Worm (Caenorhabditis elegans) whole organism, young adult: ENCODE measurements around the gene Y48A5A.1.

ENCODE experiments used
- B0336.3 ChIP-seq: fragments of 200-800 bp; sonication (Bioruptor generic); IDR thresholded peaks from 2 replicates; pipeline ENCODE4 v1.3.6; 2022; ENCODE audit warnings: missing genetic modification characterization, missing compliant biosample characterization
- D2030.7 ChIP-seq: fragments of 200-800 bp; sonication (Bioruptor generic); IDR thresholded peaks from 2 replicates; pipeline ENCODE4 v1.3.6; 2022; ENCODE audit warnings: missing genetic modification reagents, missing genetic modification characterization, missing compliant biosample characterization
- F22D6.2 ChIP-seq: sonication (generic microtip); optimal IDR thresholded peaks from 2 replicates; lab custom pipeline; 2016; ENCODE audit warnings: mild to moderate bottlenecking, missing genetic modification characterization, missing compliant biosample characterization
- F23B12.7 ChIP-seq: sonication (generic microtip); optimal IDR thresholded peaks from 2 replicates; lab custom pipeline; 2017; ENCODE audit warnings: missing genetic modification characterization, mild to moderate bottlenecking, missing compliant biosample characterization, antibody characterized with exemption, moderate library complexity; ENCODE audit not compliant: insufficient read depth
- F33H1.4 ChIP-seq: fragments of 200-800 bp; sonication (Bioruptor generic); IDR thresholded peaks from 2 replicates; pipeline ENCODE4 v1.3.6; 2022; ENCODE audit warnings: missing genetic modification reagents, missing genetic modification characterization, missing compliant biosample characterization
- F39B2.1 ChIP-seq: fragments of 200-800 bp; sonication (Bioruptor generic); IDR thresholded peaks from 2 replicates; pipeline ENCODE4 v1.3.6; 2022; ENCODE audit warnings: missing genetic modification reagents, missing genetic modification characterization, missing compliant biosample characterization
- F55B11.4 ChIP-seq: sonication (generic microtip); optimal IDR thresholded peaks from 2 replicates; lab custom pipeline; 2016; ENCODE audit warnings: missing compliant biosample characterization, missing genetic modification characterization, borderline replicate concordance; ENCODE audit not compliant: insufficient read depth
- K12H6.12 ChIP-seq: fragments of 200-800 bp; sonication (Bioruptor generic); optimal IDR thresholded peaks from 2 replicates; lab custom pipeline; 2018; ENCODE audit warnings: mild to moderate bottlenecking, missing genetic modification characterization, missing compliant biosample characterization
- T26A5.8 ChIP-seq: sonication (generic microtip); optimal IDR thresholded peaks from 2 replicates; lab custom pipeline; 2016; ENCODE audit warnings: missing genetic modification characterization, missing compliant biosample characterization
- Y53F4B.3 ChIP-seq: fragments of 200-800 bp; sonication (Bioruptor generic); IDR thresholded peaks from 2 replicates; pipeline ENCODE4 v1.3.6; 2022; ENCODE audit warnings: missing genetic modification reagents, missing genetic modification characterization, missing compliant biosample characterization
- Y56A3A.18 ChIP-seq: fragments of 200-800 bp; sonication (Bioruptor generic); IDR thresholded peaks from 2 replicates; pipeline ENCODE4 v1.3.6; 2022; ENCODE audit warnings: missing genetic modification reagents, missing genetic modification characterization, missing compliant biosample characterization
- Y67H2A.10 ChIP-seq: fragments of 200-800 bp; sonication (Bioruptor generic); conservative IDR thresholded peaks from 2 replicates; pipeline ENCODE4 v1.3.6; 2022; ENCODE audit warnings: missing genetic modification reagents, missing genetic modification characterization, missing compliant biosample characterization
- akir-1 ChIP-seq: fragments of 200-800 bp; sonication (Bioruptor generic); optimal IDR thresholded peaks from 2 replicates; lab custom pipeline; 2018; ENCODE audit warnings: mild to moderate bottlenecking, missing genetic modification characterization, moderate library complexity, missing compliant biosample characterization
- ccch-3 ChIP-seq: fragments of 200-800 bp; sonication (Bioruptor generic); optimal IDR thresholded peaks from 2 replicates; lab custom pipeline; 2018; ENCODE audit warnings: mild to moderate bottlenecking, missing genetic modification characterization, missing compliant biosample characterization
- cebp-1 ChIP-seq, 2 experiments: fragments of 200-800 bp in 1 of 2; sonication (Bioruptor generic) in 1 of 2; sonication (generic microtip) in 1 of 2; IDR thresholded peaks in 1 of 2; optimal IDR thresholded peaks in 1 of 2; 2 replicates each; pipeline versions ENCODE4 v1.3.6 to Lab custom; 2017 to 2022; ENCODE audit warnings: missing compliant biosample characterization in 2 of 2, missing genetic modification characterization in 2 of 2, mild to moderate bottlenecking in 1 of 2, missing genetic modification reagents in 1 of 2, moderate library complexity in 1 of 2
- ceh-27 ChIP-seq: fragments of 200-800 bp; sonication (Bioruptor generic); optimal IDR thresholded peaks from 2 replicates; lab custom pipeline; 2018; ENCODE audit warnings: mild to moderate bottlenecking, missing genetic modification characterization, moderate library complexity, missing compliant biosample characterization
- ceh-40 ChIP-seq: fragments of 200-800 bp; sonication (Bioruptor generic); IDR thresholded peaks from 2 replicates; pipeline ENCODE4 v1.3.6; 2022; ENCODE audit warnings: missing genetic modification characterization, missing compliant biosample characterization
- ceh-58 ChIP-seq: fragments of 200-800 bp; sonication (Bioruptor generic); IDR thresholded peaks from 2 replicates; pipeline ENCODE4 v1.3.6; 2022; ENCODE audit warnings: missing genetic modification characterization, missing compliant biosample characterization
- chd-7 ChIP-seq: sonication (generic microtip); optimal IDR thresholded peaks from 2 replicates; lab custom pipeline; 2016; ENCODE audit warnings: mild to moderate bottlenecking, missing genetic modification characterization, moderate library complexity, missing compliant biosample characterization
- dpff-1 ChIP-seq: sonication (generic microtip); optimal IDR thresholded peaks from 2 replicates; lab custom pipeline; 2017; ENCODE audit warnings: mild to moderate bottlenecking, missing genetic modification characterization, missing compliant biosample characterization
- egl-44 ChIP-seq: fragments of 200-800 bp; sonication (Bioruptor generic); IDR thresholded peaks from 2 replicates; pipeline ENCODE4 v1.3.6; 2022; ENCODE audit warnings: missing genetic modification reagents, missing genetic modification characterization, missing compliant biosample characterization
- lin-54 ChIP-seq: fragments of 200-800 bp; sonication (Bioruptor generic); optimal IDR thresholded peaks from 2 replicates; lab custom pipeline; 2018; ENCODE audit warnings: mild to moderate bottlenecking, missing genetic modification characterization, missing compliant biosample characterization
- lir-1 ChIP-seq: fragments of 200-800 bp; sonication (Bioruptor generic); conservative IDR thresholded peaks from 2 replicates; pipeline ENCODE4 v1.3.6; 2022; ENCODE audit warnings: missing genetic modification reagents, missing genetic modification characterization, missing compliant biosample characterization
- lsy-27 ChIP-seq: sonication (generic microtip); optimal IDR thresholded peaks from 2 replicates; lab custom pipeline; 2017; ENCODE audit warnings: missing genetic modification characterization, mild to moderate bottlenecking, missing compliant biosample characterization, antibody characterized with exemption, missing genotype, borderline replicate concordance; ENCODE audit not compliant: insufficient read depth
- mcd-1 ChIP-seq: fragments of 200-800 bp; sonication (Bioruptor generic); IDR thresholded peaks from 2 replicates; pipeline ENCODE4 v1.3.6; 2022; ENCODE audit warnings: missing genetic modification reagents, missing genetic modification characterization, missing compliant biosample characterization
- mel-28 ChIP-seq: sonication (generic microtip); optimal IDR thresholded peaks from 2 replicates; lab custom pipeline; 2016; ENCODE audit warnings: borderline replicate concordance, mild to moderate bottlenecking, missing genetic modification characterization, missing compliant biosample characterization
- mxl-1 ChIP-seq: sonication (generic microtip); optimal IDR thresholded peaks from 2 replicates; lab custom pipeline; 2016; ENCODE audit warnings: missing genetic modification characterization, missing compliant biosample characterization
- nfya-2 ChIP-seq: fragments of 200-800 bp; sonication (Bioruptor generic); IDR thresholded peaks from 2 replicates; pipeline ENCODE4 v1.3.6; 2022; ENCODE audit warnings: missing genetic modification reagents, missing genetic modification characterization, missing compliant biosample characterization
- nhr-27 ChIP-seq: fragments of 200-800 bp; sonication (Bioruptor generic); optimal IDR thresholded peaks from 2 replicates; lab custom pipeline; 2018; ENCODE audit warnings: mild to moderate bottlenecking, missing genetic modification characterization, moderate library complexity, missing compliant biosample characterization
- nhr-80 ChIP-seq: sonication (generic microtip); optimal IDR thresholded peaks from 2 replicates; lab custom pipeline; 2016; ENCODE audit warnings: missing genetic modification characterization, missing compliant biosample characterization
- nhr-90 ChIP-seq: sonication (generic microtip); optimal IDR thresholded peaks from 2 replicates; lab custom pipeline; 2016; ENCODE audit warnings: missing genotype, mild to moderate bottlenecking, missing genetic modification characterization, missing compliant biosample characterization
- pha-4 ChIP-seq: fragments of 150-350 bp; sonication (generic microtip); optimal IDR thresholded peaks from 2 replicates; lab custom pipeline; 2014; ENCODE audit warnings: missing biosample characterization, missing genetic modification reagents, missing genetic modification characterization
- sdz-38 ChIP-seq: sonication (generic microtip); optimal IDR thresholded peaks from 2 replicates; lab custom pipeline; 2016; ENCODE audit warnings: missing genotype, missing genetic modification characterization, missing compliant biosample characterization
- sea-2 ChIP-seq: fragments of 200-800 bp; sonication (Bioruptor generic); IDR thresholded peaks from 2 replicates; pipeline ENCODE4 v1.3.6; 2022; ENCODE audit warnings: missing genetic modification characterization, missing compliant biosample characterization
- sptf-2 ChIP-seq: fragments of 200-800 bp; sonication (Bioruptor generic); optimal IDR thresholded peaks from 2 replicates; lab custom pipeline; 2018; ENCODE audit warnings: mild to moderate bottlenecking, missing genetic modification characterization, missing compliant biosample characterization
- tlf-1 ChIP-seq: fragments of 200-800 bp; sonication (Bioruptor generic); optimal IDR thresholded peaks from 2 replicates; lab custom pipeline; 2018; ENCODE audit warnings: mild to moderate bottlenecking, missing genetic modification characterization, missing compliant biosample characterization
- ztf-18 ChIP-seq: sonication (generic microtip); optimal IDR thresholded peaks from 2 replicates; lab custom pipeline; 2016; ENCODE audit warnings: missing genotype, mild to moderate bottlenecking, missing genetic modification characterization, missing compliant biosample characterization
- ztf-28 ChIP-seq: fragments of 200-800 bp; sonication (Bioruptor generic); IDR thresholded peaks from 2 replicates; pipeline ENCODE4 v1.3.6; 2022; ENCODE audit warnings: missing genetic modification reagents, missing genetic modification characterization, missing compliant biosample characterization

The Y48A5A.1 gene

DNA sequence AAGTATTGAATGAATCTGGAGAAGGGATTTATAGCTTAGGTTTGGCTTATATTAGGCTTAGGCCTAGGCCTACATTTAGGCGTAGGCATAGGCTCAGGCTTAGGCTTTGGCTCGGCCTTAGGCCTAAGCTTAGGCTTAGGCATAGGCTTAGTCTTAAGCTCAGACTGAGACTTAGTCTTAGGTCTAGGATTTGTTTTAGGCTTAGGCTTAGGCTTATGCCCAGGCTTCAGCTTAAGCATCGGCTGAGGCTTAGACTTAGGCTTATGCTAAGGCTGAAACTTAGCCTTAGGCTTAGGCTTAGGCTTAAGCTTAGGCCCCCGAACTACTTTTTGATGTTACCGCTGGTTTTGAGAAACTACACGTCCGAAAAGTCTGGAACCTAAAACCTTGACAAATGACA lies 44.8 kb upstream of the Y48A5A.1 start:
- TF ChIP-seq nfya-2 (GFP tag; lab: Robert Waterston, UW): no peak
- TF ChIP-seq T26A5.8 (tag; lab: Kevin White, UChicago): no peak
- no peak for TF ChIP-seq egl-44 (GFP tag; lab: Robert Waterston, UW)
- TF ChIP-seq Y67H2A.10 (GFP tag; lab: Robert Waterston, UW): no peak
- no peak for TF ChIP-seq B0336.3 (GFP tag; lab: Robert Waterston, UW)
- no peak for TF ChIP-seq F55B11.4 (tag; lab: Kevin White, UChicago)
- no peak for TF ChIP-seq lir-1 (GFP tag; lab: Robert Waterston, UW)
- TF ChIP-seq ztf-28 (GFP tag; lab: Robert Waterston, UW): no peak
- TF ChIP-seq lin-54 (GFP tag; lab: Kevin White, UChicago): no peak
- no peak for TF ChIP-seq F39B2.1 (GFP tag; lab: Robert Waterston, UW)
- TF ChIP-seq F33H1.4 (GFP tag; lab: Robert Waterston, UW): no peak

DNA sequence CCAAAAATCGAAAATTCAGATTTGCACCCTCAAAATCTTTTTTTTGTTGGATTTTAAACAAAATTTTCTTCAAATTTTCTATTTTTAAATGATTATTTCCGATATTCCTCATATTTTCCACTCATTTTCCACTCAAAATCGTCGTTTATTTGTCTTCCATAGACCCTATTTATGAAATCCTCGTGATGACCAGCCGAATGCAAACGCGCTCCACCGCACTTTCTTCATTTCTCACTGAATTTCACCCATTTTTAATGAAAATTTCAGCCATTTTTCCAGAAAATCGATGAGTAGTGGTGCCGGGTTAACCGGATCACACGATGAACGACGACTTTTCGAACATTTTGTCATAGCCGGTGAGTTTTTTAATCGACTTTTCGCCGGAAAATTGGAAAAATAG lies 41.6 kb upstream of the Y48A5A.1 start, which contains the start of gene denn-4:
Gene denn-4 (plus strand): TSS at position 280 of the 400 bp plus-strand sequence.
- TF ChIP-seq ztf-18 (tag; lab: Kevin White, UChicago) (no peak), cebp-1 (GFP tag; IDR thresholded peaks at IDR 0.05; lab: Robert Waterston, UW) (no peak), cebp-1 (tag; optimal IDR thresholded peaks at IDR 0.05; lab: Kevin White, UChicago) (peak; percentile 21), K12H6.12 (no peak), ccch-3 (GFP tag; lab: Kevin White, UChicago) (no peak), nhr-80 (tag; lab: Kevin White, UChicago) (no peak), F23B12.7 (tag; lab: Kevin White, UChicago) (peak; percentile 1), nhr-90 (no peak), mel-28 (tag; lab: Kevin White, UChicago) (no peak), akir-1 (GFP tag; lab: Kevin White, UChicago) (no peak), Y56A3A.18 (no peak), mcd-1 (GFP tag; lab: Robert Waterston, UW) (peak; percentile 89), sdz-38 (no peak), ceh-58 (GFP tag; lab: Robert Waterston, UW) (no peak)

DNA sequence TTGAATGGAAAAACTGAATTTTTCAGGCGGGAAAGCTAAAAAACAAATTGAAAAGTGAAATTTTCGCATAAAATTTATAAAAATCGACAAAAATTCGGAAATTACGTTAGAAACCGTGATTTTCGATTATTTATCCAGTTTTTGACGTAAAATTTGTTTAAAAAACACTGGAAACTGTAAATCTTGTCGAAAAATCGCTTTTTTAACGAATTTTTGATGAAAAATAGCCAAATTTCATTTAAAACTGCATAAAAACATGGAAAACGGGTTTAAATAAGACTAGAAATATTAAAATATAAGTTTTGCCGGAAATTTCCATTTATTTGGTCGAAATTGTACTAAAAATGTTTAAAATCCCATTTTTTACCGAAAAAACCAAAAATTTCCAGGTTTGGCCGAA lies 41.1 kb upstream of the Y48A5A.1 start:
- TF ChIP-seq dpff-1 (no peak), nhr-27 (tag; lab: Kevin White, UChicago) (no peak)
- TF ChIP-seq, all 124 proteins: peak for 0

DNA sequence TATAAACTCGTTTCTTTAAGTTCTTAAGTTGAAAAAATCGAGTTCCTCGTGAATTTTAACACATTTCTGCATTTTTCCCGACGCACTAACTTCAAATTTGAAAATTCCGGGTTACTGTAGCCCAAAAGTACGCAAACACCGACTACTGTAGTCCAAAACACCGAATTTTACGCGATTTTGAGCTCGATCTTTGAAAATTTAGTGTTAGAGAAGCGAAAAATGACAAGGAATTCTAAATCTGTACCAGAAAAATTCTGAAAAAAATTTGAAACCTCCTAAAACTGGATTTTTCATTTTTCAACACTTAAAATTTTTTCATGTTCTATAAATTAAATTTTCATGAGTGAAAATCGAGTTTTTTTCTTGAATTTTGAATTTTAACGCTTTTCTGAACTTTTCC lies 20.1 kb upstream of the Y48A5A.1 start:
- TF ChIP-seq F22D6.2 (tag; lab: Kevin White, UChicago) (no peak), pha-4 (tag; lab: Kevin White, UChicago) (no peak)

DNA sequence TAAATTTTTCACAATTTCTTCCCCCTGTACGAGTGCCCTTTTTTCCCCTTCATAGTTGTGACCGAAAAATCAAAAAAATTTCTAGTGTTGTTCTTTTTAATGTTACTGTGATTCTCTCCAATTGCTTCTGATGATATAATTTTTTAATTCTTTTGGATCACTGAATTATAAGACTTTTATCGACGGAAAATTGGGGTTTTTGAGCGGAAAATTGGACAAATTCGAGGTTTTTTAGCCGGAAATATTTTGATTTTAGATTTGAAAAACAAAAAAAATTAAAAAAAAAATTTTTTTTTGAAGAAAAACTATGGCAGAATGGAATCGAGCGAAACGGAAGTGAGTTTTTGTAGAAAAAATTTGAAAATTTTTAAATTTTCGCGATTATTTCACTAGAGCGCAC lies 17.4 kb upstream of the Y48A5A.1 start, which contains the start of gene tsen-54:
Gene tsen-54 (plus strand): TSS at position 301 of the 400 bp plus-strand sequence.
- TF ChIP-seq lsy-27 (tag; lab: Kevin White, UChicago) (no peak), tlf-1 (no peak), D2030.7 (GFP tag; lab: Robert Waterston, UW) (no peak), ceh-58 (GFP tag; lab: Robert Waterston, UW) (no peak), ceh-27 (no peak), chd-7 (tag; lab: Kevin White, UChicago) (no peak), Y53F4B.3 (GFP tag; lab: Robert Waterston, UW) (no peak), sptf-2 (GFP tag; lab: Kevin White, UChicago) (no peak), mxl-1 (no peak), ceh-40 (GFP tag; lab: Robert Waterston, UW) (no peak), sea-2 (GFP tag; lab: Robert Waterston, UW) (no peak)
